Worm (Caenorhabditis elegans) whole organism, L1 larva: ENCODE results near the gene ilcr-2.

Experiments used
- isw-1 ChIP-seq: fragments of 200-800 bp; sonication (Bioruptor generic); IDR thresholded peaks from 2 replicates; pipeline ENCODE4 v1.3.6; 2022; ENCODE audit warnings: missing genetic modification characterization, missing compliant biosample characterization
- nhr-11 ChIP-seq: fragments of 150-350 bp; optimal IDR thresholded peaks from 2 replicates; lab custom pipeline; 2014; ENCODE audit warnings: missing biosample characterization, missing genetic modification characterization
- nhr-77 ChIP-seq: fragments of 150-350 bp; optimal IDR thresholded peaks from 2 replicates; lab custom pipeline; 2014; ENCODE audit warnings: missing biosample characterization, missing genetic modification characterization
- snu-23 ChIP-seq: sonication (generic microtip); optimal IDR thresholded peaks from 2 replicates; lab custom pipeline; 2016; ENCODE audit warnings: missing genetic modification characterization, missing compliant biosample characterization
- sup-37 ChIP-seq: fragments of 200-800 bp; sonication (Bioruptor generic); optimal IDR thresholded peaks from 2 replicates; lab custom pipeline; 2018; ENCODE audit warnings: mild to moderate bottlenecking, missing genetic modification characterization, missing compliant biosample characterization

- TF ChIP-seq snu-23 (GFP tag; lab: Kevin White, UChicago) (no peak), sup-37 (GFP tag; lab: Kevin White, UChicago) (no peak), nhr-77 (tag; lab: Kevin White, UChicago) (no peak), isw-1 (no peak), nhr-11 (no peak)
Observed at ce11 chrII:5505820-5506287, 30.8 kb downstream of the ilcr-2 start, which contains the start of gene npp-24.
